Worm (Caenorhabditis elegans) whole organism, L4/young adult: ENCODE measurements around the gene B0228.8.

Experiments
- W03F9.2 ChIP-seq: fragments of 150-350 bp; optimal IDR thresholded peaks from 2 replicates; lab custom pipeline; 2014; ENCODE audit warnings: missing biosample characterization, missing genetic modification characterization
- dao-5 ChIP-seq: sonication (generic microtip); optimal IDR thresholded peaks from 2 replicates; lab custom pipeline; 2016; ENCODE audit warnings: missing genotype, missing genetic modification characterization, moderate library complexity, missing compliant biosample characterization
- him-1 ChIP-seq: sonication (generic microtip); optimal IDR thresholded peaks from 2 replicates; lab custom pipeline; 2016; ENCODE audit warnings: missing genotype, missing genetic modification reagents, missing genetic modification characterization, missing compliant biosample characterization

B0228.8 gene

DNA sequence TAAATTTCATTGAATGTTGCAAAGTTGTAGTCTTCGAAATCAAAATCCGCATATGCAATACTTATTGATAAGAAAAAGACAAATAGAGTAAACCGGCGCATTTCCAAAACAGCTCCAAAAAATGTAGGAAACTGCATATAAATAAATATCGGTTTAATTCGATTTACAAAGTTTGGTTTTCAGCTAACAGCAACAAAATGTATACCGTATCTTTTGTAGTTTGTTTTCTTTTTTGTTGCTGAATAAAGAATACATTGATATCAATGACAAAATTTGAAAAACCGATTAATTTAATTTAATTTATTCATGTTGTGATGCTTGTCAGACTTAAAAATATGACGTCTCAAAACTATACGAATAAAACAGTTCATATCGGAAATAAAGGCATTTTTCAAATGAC lies at the start of gene B0228.8:
B0228.8 (minus strand) TSS at position 101 of the 400 bp plus-strand sequence.
- TF ChIP-seq him-1 (tag; lab: Kevin White, UChicago) (no peak), dao-5 (tag; lab: Kevin White, UChicago) (no peak), W03F9.2 (tag; lab: Kevin White, UChicago) (no peak)

DNA sequence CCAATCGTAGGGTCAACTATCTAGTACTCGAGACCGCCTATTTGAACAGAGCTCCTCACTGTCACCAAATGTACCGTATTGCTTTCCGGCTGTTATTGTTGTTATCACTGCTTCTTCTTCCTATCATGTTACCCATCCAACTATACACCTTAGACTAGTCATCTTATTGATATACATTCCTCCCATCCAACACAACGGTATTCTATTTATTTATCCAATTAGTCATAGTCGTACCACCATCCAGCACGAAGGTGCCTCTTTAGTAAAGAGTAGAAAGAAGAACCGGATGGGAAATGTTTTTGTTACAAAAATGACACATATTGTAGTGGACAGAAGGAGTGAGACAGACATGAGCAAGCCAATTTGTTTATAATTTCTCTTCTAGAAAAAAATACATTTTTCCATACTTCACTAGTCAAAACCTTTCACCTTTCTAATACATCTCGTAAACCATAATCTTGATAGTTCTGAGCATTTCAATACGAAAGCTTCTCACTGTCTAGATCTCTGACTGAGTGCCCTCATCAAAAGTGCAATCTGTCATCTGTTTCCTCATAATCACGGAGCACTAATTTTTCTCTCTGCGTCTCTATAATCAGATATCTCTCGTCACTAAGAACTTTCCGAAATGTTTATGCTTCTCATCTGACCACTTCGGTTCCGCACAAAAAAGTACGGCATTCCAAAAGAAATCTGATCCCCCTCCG lies 49.0 kb upstream of the B0228.8 start:
- TF ChIP-seq W03F9.2 (tag; lab: Kevin White, UChicago), result no peak
- no peak for TF ChIP-seq dao-5 (tag; lab: Kevin White, UChicago)
- TF ChIP-seq him-1 (tag; lab: Kevin White, UChicago), result no peak

DNA sequence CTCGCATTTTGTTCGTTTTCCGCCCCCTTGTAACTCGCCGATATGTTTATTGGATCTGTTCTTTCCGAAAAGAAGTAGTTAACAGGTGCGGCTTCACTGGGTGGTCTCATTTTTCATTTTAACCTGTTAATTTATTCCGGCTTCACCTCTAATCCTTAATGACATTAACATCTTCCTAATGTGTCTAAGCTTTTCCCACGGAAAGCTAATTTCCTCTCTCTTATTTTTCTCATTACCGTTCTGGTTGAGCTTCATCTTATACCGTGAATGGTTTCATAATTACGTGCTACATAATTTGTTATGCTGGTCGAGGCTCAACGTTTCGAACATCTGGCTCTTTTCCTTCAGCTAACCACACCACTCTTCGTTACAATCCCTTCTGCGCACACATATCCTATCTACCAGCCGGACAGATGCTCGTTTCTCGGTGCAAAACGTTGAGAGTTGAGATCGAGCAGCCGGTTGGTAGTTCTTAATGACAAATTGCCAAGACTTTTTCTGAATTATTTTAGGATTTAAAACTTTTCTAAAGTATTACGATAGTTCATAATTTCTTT lies 48.1 kb upstream of the B0228.8 start:
- no peak for TF ChIP-seq W03F9.2 (tag; lab: Kevin White, UChicago)
- no peak for TF ChIP-seq him-1 (tag; lab: Kevin White, UChicago)
- TF ChIP-seq dao-5 (tag; lab: Kevin White, UChicago), result no peak

DNA sequence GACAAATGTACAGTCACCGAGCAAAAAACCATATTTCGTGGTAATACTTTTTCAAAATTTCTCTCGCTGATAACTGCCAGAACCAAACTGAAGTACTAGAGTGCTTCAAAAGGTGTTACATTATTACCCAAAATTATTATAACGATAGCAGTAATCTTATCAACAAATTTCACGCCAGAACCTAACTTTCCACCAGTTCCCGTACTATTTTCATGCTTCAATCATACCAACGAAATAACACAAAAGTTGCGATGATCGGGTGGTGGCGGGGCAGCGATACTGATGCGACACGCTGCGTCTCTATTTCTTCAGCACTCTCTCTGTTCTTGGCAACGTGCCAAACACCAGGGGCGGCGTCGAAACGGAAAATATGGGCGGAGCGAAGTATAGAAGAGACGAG lies 47.6 kb upstream of the B0228.8 start:
- TF ChIP-seq dao-5 (tag; lab: Kevin White, UChicago) (no peak), W03F9.2 (tag; lab: Kevin White, UChicago) (no peak), him-1 (tag; lab: Kevin White, UChicago) (no peak)

DNA sequence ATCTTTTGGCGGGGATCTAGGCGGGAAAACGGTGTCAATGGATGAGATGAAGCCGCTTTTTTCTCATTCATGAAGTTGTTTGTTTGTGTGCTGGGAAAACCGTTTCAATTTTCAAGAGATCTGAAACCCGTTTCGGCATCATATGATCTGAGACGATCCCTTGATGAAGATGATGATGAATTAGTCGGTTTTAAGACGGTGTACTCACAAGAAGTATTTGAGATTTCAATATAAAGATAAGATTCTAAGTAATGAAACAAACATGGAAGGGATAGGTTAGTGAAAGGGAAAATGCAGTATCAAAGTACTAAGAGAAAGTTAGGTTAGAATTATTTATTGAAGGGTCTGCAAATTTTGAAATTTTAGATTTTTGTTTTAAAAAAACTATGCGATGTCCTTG lies 46.8 kb upstream of the B0228.8 start:
- TF ChIP-seq dao-5 (tag; lab: Kevin White, UChicago) (no peak), him-1 (tag; lab: Kevin White, UChicago) (no peak), W03F9.2 (tag; lab: Kevin White, UChicago) (no peak)

DNA sequence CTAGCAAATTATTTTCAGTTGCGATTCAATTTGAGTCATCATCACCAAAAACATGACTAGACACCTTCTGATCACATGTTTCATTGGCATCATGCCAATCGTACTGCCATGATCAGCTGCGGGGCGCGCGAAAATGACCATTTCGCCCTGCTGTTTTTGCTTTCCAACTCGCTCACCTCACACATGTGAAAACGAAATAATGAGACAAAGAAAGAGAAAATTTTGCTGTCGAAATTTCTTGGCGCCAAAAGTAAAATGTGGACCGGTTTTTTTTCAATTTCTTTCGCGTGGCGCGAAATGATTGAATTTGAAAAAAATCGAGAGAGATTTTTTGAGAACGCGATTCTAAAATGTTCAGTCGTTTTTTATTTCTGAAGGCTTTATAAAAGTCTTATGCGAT lies 45.5 kb upstream of the B0228.8 start:
- TF ChIP-seq dao-5 (tag; lab: Kevin White, UChicago), result no peak
- no peak for TF ChIP-seq him-1 (tag; lab: Kevin White, UChicago)
- TF ChIP-seq W03F9.2 (tag; lab: Kevin White, UChicago), result no peak

DNA sequence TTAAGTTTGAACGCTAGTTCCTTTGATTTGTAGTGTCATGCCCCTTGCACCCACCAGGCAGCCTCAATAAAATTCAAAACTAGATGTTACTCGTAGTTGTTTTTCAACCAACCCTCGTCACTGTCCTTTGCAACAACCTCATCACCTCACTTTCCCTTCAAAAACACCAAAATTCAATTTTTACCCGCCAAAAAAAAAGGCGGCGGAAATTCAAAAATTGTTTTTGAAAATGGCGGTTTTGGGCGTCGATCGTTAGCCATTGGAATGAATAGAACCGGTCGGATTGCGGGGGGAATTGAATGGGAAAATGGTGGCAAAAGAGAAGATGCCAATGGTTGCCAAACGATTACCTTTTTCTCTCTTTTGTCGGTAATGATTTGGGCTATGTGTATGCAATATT lies 44.7 kb upstream of the B0228.8 start:
- TF ChIP-seq W03F9.2 (tag; lab: Kevin White, UChicago) (no peak), dao-5 (tag; lab: Kevin White, UChicago) (no peak), him-1 (tag; lab: Kevin White, UChicago) (no peak)

DNA sequence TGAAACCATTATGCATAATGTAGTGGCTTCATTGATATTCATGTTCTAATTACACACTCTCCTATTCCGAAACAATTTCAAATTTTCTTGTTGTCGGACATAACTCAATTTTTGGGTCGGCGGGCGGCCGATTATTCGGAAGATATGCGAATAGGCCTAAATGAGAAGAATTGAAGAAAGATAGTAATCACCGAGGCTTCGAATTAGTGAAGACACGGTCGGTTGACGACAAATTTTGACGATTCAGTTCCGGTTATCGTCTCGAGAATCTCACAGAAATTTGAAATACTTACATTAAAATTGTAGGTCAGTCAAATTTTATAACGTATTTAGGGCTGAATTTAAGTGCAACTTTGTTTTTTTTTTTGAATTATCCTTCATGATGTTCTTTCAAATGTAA lies 41.8 kb upstream of the B0228.8 start:
- TF ChIP-seq dao-5 (tag; lab: Kevin White, UChicago), result no peak

DNA sequence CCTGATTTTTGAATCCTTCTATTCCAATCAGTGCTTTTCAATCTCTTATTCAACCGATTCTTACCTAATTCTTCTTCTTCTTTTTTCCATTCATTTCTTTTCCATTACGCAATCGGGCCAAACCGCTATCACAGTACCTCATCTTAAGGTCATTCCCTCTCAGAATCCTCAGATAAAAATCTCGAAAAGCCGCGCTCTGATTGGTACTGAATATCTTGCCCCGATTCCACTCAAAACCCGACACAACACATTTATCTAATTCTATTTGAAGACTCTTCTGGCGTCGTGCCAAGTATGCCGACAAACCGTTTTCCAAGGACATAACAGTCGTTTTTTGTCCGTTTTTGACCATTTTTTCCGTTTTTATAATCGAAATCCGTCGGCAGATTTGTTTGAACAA lies 40.6 kb upstream of the B0228.8 start:
- TF ChIP-seq him-1 (tag; lab: Kevin White, UChicago), result no peak
- TF ChIP-seq W03F9.2 (tag; lab: Kevin White, UChicago), result no peak
- no peak for TF ChIP-seq dao-5 (tag; lab: Kevin White, UChicago)

DNA sequence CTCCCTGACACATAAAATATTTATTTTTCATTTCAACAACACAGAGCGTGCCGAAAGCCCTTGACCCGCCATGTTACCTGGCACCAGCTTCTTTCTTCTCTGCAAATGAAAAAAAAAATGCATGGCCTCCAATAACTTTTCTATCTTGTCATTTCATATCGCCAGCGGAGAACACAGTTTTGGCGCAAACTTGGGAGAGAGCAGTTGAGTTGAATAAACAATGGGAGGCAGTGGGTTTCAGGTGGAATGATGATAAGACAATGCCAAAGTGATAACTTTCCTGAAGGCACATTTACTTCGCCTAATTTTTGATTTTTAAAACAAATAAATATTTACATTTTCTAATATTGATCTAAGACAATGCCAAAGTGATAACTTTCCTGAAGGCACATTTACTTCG lies 39.9 kb upstream of the B0228.8 start:
- TF ChIP-seq dao-5 (tag; lab: Kevin White, UChicago) (no peak), him-1 (tag; lab: Kevin White, UChicago) (no peak), W03F9.2 (tag; lab: Kevin White, UChicago) (no peak)

DNA sequence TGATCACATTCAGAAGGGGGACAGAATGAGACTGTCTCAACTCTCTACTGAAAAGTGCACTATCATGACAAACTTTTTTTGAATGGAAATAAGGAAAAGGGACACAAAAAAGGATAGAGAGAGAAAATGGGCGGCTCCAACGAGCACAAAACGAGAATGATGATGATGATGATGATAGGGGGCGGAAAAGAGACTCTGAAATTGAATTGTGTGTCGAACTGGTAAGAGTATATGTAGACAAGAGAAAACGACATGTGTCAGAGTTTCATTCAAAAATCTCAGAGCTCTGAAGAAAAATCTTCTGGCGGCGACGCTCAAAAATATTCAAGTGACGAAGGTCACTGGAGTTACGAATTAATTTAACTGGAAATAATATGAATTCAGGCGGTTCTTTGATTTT lies 34.0 kb upstream of the B0228.8 start:
- TF ChIP-seq W03F9.2 (tag; lab: Kevin White, UChicago) (no peak), him-1 (tag; lab: Kevin White, UChicago) (no peak), dao-5 (tag; lab: Kevin White, UChicago) (no peak)

DNA sequence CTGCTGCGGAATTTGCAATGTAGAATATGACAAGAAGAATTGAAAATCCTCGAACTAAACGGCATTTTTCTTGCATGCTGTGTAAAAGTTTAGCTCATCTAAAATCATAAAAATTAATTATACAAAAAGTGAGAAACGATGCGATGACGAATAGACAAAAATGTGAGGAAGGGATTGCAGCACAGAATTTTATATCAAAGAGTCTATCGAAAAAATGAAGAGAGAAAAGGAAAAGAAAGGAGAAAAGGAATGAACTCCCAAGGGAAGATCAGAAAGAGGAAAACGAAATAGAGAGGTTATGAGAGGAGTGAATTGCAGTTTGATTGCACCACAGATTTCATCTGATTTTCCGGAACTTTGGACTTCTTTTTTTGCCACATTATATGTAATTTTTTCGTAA lies 32.9 kb upstream of the B0228.8 start, which contains the start of gene glr-4:
glr-4 (minus strand) TSS at position 101 of the 400 bp plus-strand sequence.
- TF ChIP-seq dao-5 (tag; lab: Kevin White, UChicago), result no peak
- no peak for TF ChIP-seq him-1 (tag; lab: Kevin White, UChicago)
- no peak for TF ChIP-seq W03F9.2 (tag; lab: Kevin White, UChicago)

DNA sequence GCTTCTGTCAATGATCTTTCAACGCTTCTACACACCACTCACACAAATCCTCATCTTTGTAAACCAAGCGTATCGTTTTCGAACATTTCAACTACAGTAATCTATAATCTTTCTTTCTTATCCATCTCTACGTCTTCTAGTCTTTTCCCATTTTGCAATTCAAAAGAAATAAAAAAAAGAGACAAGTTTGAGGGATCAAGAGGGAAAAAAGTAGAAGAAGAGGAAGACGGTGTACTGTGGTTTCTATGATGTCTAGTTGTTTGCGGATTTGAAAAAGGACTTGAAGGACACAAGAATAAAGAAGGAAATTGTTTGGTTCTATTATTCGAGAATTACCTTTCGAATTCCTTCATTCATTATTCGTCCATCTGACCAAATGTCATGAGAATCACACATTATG lies 31.2 kb upstream of the B0228.8 start:
- TF ChIP-seq W03F9.2 (tag; lab: Kevin White, UChicago), result no peak
- no peak for TF ChIP-seq dao-5 (tag; lab: Kevin White, UChicago)
- no peak for TF ChIP-seq him-1 (tag; lab: Kevin White, UChicago)
